Worm (Caenorhabditis elegans): ENCODE data around the gene F25D1.8.

The F25D1.8 gene

DNA sequence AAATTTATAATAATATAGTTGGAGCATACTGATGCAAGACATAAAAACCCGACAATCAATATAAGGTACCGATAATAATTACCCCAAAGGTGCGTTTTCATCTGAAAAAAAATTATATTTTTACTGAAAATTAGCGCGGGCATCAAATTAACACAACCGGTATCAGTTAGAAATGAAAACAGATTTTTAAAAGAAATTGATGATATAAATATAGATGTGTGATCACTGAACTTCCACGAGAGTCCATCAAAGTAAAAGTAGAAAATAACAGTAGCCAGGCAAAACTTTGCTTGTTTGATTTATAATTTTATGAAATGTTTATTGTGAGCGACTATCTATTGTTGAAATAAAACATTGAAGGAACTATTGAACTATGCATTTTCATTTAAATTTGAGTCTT, 37.9 kb upstream of the F25D1.8 start, which contains the start of gene C35A5.3:
Gene C35A5.3, minus strand, starts transcription at position 101 of the 400 bp plus-strand sequence.
- TF ChIP-seq mxl-3 (GFP tag; optimal IDR thresholded peaks at IDR 0.05) (no peak), ztf-11 (tag; optimal IDR thresholded peaks at IDR 0.05) (no peak), mdt-29 (GFP tag; IDR thresholded peaks at IDR 0.05) (no peak), daf-16 (GFP tag; optimal IDR thresholded peaks at IDR 0.05) (no peak), daf-16 (tag; optimal IDR thresholded peaks at IDR 0.05) (no peak)

DNA sequence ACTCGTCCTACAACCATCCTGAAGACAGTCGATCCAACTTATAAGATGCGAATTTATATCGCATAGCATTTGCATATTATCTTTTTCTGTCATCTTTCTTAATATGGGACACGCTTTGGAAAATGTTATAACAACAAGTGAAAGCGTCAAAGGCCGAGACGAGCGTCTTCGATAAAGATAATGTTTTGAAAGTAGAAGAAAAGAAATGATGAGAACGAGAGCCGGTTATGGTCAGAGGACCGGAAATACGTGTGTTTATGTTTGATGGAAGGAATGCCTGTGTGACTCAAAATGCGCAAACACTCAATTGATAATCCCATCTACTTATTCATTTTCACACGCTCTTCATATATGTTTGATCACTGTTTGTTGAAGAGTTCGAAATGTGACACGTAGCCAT, 36.2 kb upstream of the F25D1.8 start, which contains the start of gene C35A5.11:
Gene C35A5.11, minus strand, starts transcription at position 101 of the 400 bp plus-strand sequence.
- TF ChIP-seq dpl-1 (GFP tag; optimal IDR thresholded peaks at IDR 0.05) (no peak), Y48G9A.11 (GFP tag; IDR thresholded peaks at IDR 0.05) (no peak), unc-62 (GFP tag; optimal IDR thresholded peaks at IDR 0.05 in 1 of 2) (peak in 1 of 2 experiments; percentile 20), unc-62 (tag; optimal IDR thresholded peaks at IDR 0.05) (no peak)

DNA sequence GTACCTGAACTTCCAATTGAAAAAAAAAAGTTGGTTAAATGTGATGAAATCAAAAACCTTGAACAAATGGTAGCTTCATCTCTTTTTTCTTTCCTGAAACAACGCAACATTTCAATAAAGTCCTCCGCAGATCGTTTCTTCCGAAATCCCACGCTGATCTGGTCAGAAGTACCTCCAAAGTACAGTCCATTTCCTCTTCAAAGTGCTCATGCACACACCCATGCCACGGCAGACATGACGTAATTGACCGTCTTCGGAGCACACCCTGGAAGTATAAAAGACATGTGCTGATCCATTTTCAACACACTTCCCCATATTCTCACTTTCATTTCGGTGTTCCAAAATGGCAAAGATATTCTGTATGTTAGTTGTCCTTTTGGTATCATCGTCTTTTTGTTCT, 35.3 kb upstream of the F25D1.8 start, which contains the start of gene C35A5.10:
Gene C35A5.10, plus strand, starts transcription at position 301 of the 400 bp plus-strand sequence.
- TF ChIP-seq hlh-11 (tag; optimal IDR thresholded peaks at IDR 0.05): no peak
- TF ChIP-seq madf-5 (GFP tag; IDR thresholded peaks at IDR 0.05): no peak
- no peak for TF ChIP-seq nhr-28 (tag; optimal IDR thresholded peaks at IDR 0.05)
- TF ChIP-seq ceh-44 (GFP tag; IDR thresholded peaks at IDR 0.05): no peak
- no peak for TF ChIP-seq nhr-11 (tag; optimal IDR thresholded peaks at IDR 0.05)
- no peak for TF ChIP-seq set-16 (GFP tag; IDR thresholded peaks at IDR 0.05)
- no peak for TF ChIP-seq lin-38 (GFP tag; IDR thresholded peaks at IDR 0.05)
- TF ChIP-seq sdz-12 (GFP tag; optimal IDR thresholded peaks at IDR 0.05): no peak
- TF ChIP-seq php-3 (GFP tag; IDR thresholded peaks at IDR 0.05): no peak
- no peak for TF ChIP-seq lin-1 (GFP tag; IDR thresholded peaks at IDR 0.05)
- no peak for TF ChIP-seq fos-1 (tag; optimal IDR thresholded peaks at IDR 0.05)

DNA sequence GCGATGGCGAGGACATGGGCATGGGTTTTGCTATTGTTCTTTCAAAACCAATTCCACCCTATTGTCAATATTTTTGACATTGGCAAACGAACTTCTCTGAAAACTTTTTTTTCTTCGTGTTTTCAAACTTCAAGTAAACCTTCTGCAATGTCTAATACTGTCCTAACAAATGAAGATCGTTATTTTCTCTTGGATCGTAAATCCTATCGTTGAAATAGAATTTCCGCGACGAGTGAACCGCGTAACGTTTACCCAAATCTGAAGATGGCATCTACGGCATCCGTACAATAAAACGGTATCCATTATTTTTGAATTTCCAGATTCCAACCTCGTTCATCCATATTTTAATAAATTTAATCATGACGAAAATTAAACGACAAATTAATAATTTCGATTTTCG, 33.7 kb upstream of the F25D1.8 start, which contains the start of gene C35A5.5:
Gene C35A5.5, plus strand, starts transcription at position 301 of the 400 bp plus-strand sequence.
- no peak for TF ChIP-seq ztf-11 (tag; optimal IDR thresholded peaks at IDR 0.05)
- TF ChIP-seq ztf-7 (tag; optimal IDR thresholded peaks at IDR 0.05): no peak
- no peak for TF ChIP-seq mep-1 (tag; optimal IDR thresholded peaks at IDR 0.05)
- no peak for TF ChIP-seq lin-29 (GFP tag; IDR thresholded peaks at IDR 0.05)
- TF ChIP-seq attf-4 (tag; optimal IDR thresholded peaks at IDR 0.05): no peak
- TF ChIP-seq ZK337.2 (GFP tag; IDR thresholded peaks at IDR 0.05): no peak
- no peak for TF ChIP-seq Y75B8A.6 (GFP tag; IDR thresholded peaks at IDR 0.05)
- TF ChIP-seq T20F7.1 (GFP tag; optimal IDR thresholded peaks at IDR 0.05): no peak
- no peak for TF ChIP-seq pqm-1 (tag; optimal IDR thresholded peaks at IDR 0.05)
- no peak for TF ChIP-seq nhr-10 (tag; optimal IDR thresholded peaks at IDR 0.05)
- TF ChIP-seq ceh-62 (tag; optimal IDR thresholded peaks at IDR 0.05): no peak
- TF ChIP-seq F49E8.2 (tag; optimal IDR thresholded peaks at IDR 0.05; ENCODE audit: borderline replicate concordance): no peak
- TF ChIP-seq Y105C5A.15 (GFP tag; IDR thresholded peaks at IDR 0.05): no peak
- TF ChIP-seq cey-2 (tag; optimal IDR thresholded peaks at IDR 0.05; ENCODE audit: borderline replicate concordance, insufficient read depth): no peak
- no peak for TF ChIP-seq zip-11 (GFP tag; IDR thresholded peaks at IDR 0.05)
- no peak for TF ChIP-seq ceh-20 (GFP tag; IDR thresholded peaks at IDR 0.05)

- TF ChIP-seq ztf-7 (tag; optimal IDR thresholded peaks at IDR 0.05) (peak; percentile 97), F37D6.2 (tag; optimal IDR thresholded peaks at IDR 0.05) (no peak), F49E8.2 (tag; optimal IDR thresholded peaks at IDR 0.05; ENCODE audit: borderline replicate concordance) (no peak), nhr-28 (tag; optimal IDR thresholded peaks at IDR 0.05) (peak; percentile 16), nhr-77 (tag; optimal IDR thresholded peaks at IDR 0.05) (no peak), fos-1 (tag; optimal IDR thresholded peaks at IDR 0.05) (no peak), ces-1 (GFP tag; optimal IDR thresholded peaks at IDR 0.05) (no peak), zip-11 (GFP tag; IDR thresholded peaks at IDR 0.05) (no peak), mdl-1 (tag; optimal IDR thresholded peaks at IDR 0.05) (no peak), nhr-76 (tag; optimal IDR thresholded peaks at IDR 0.05) (no peak), pha-4 (GFP tag; IDR thresholded peaks at IDR 0.05) (no peak), pha-4 (tag; optimal IDR thresholded peaks at IDR 0.05) (no peak), daf-8 (GFP tag; IDR thresholded peaks at IDR 0.05) (no peak), hlh-30 (tag; optimal IDR thresholded peaks at IDR 0.05; ENCODE audit: insufficient read depth) (peak; percentile 52), nhr-42 (GFP tag; IDR thresholded peaks at IDR 0.05) (no peak), rbr-2 (tag; optimal IDR thresholded peaks at IDR 0.05) (no peak), daf-16 (GFP tag; optimal IDR thresholded peaks at IDR 0.05) (no peak), daf-16 (tag; optimal IDR thresholded peaks at IDR 0.05) (no peak), set-16 (GFP tag; IDR thresholded peaks at IDR 0.05) (no peak), dpl-1 (GFP tag; optimal IDR thresholded peaks at IDR 0.05) (no peak)
Observed at ce11 chrV:10508855-10509254, 30.4 kb upstream of the F25D1.8 start, which contains the start of gene C35A5.6. Gene C35A5.6 (plus strand): TSS chrV:10509137.

All from whole organism, L4 larva.